Worm (Caenorhabditis elegans): ENCODE measurements around the gene ugt-50.

DNA sequence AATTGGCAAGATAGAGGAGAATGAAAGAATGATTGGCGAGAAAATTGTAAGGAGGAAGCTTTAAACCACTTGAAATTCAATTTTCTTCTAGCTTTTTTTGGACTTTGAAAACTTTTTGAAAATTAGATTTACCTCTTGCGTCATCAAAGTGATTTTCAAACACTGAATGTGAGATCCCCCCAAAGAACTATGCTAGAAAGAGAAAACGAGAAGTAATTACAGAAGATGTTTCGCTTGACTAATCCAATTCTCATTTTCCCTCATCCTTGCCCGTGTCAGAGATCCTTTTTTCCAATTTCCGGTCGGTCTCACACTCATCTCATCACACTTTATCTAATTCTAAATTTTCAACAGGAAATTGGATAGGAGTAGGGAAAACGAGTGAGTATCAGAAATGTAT lies 1.5 kb upstream of the ugt-50 start:
- no peak for TF ChIP-seq F13H6.1 (tag; optimal IDR thresholded peaks at IDR 0.05)
- TF ChIP-seq ceh-9 (tag; optimal IDR thresholded peaks at IDR 0.05) = no peak

Measured in whole organism, late embryonic.